Fruit fly (Drosophila melanogaster): ENCODE data around the gene CG13771.

The CG13771 gene

dm6 chr2L:6622031-6622430 lies 41.4 kb downstream of the CG13771 start:
- no peak for TF ChIP-seq CG8478 (optimal IDR thresholded peaks at IDR 0.05)
- TF ChIP-seq CTCF (optimal IDR thresholded peaks at IDR 0.05): no peak

- no peak for TF ChIP-seq CTCF (optimal IDR thresholded peaks at IDR 0.05)
- no peak for TF ChIP-seq CG8478 (optimal IDR thresholded peaks at IDR 0.05)
Measured at dm6 chr2L:6621600-6621999, 41.8 kb downstream of the CG13771 start, which contains the start of gene DIP-iota. Gene DIP-iota, minus strand, starts transcription at chr2L:6621700.

- TF ChIP-seq CG8478 (optimal IDR thresholded peaks at IDR 0.05): no peak
- no peak for TF ChIP-seq CTCF (optimal IDR thresholded peaks at IDR 0.05)
Measured at dm6 chr2L:6614229-6614935, 49.0 kb downstream of the CG13771 start.

dm6 chr2L:6613156-6613555 lies 50.3 kb downstream of the CG13771 start:
- no peak for TF ChIP-seq CTCF (optimal IDR thresholded peaks at IDR 0.05)
- TF ChIP-seq CG8478 (optimal IDR thresholded peaks at IDR 0.05): no peak

dm6 chr2L:6612477-6613004 lies 50.9 kb downstream of the CG13771 start:
- TF ChIP-seq CG8478 (optimal IDR thresholded peaks at IDR 0.05) (no peak), CTCF (optimal IDR thresholded peaks at IDR 0.05) (no peak)

All from S2 (cell line).